Worm (Caenorhabditis elegans) whole organism, young adult: ENCODE data around the gene M106.7.

Experiments used
- C17E4.6 ChIP-seq: fragments of 200-800 bp; sonication (Bioruptor generic); IDR thresholded peaks from 2 replicates; pipeline ENCODE4 v1.3.6; 2022; ENCODE audit warnings: missing genetic modification reagents, missing genetic modification characterization, missing compliant biosample characterization
- F55B11.4 ChIP-seq: sonication (generic microtip); optimal IDR thresholded peaks from 2 replicates; lab custom pipeline; 2016; ENCODE audit warnings: missing compliant biosample characterization, missing genetic modification characterization, borderline replicate concordance; ENCODE audit not compliant: insufficient read depth
- Y67H2A.10 ChIP-seq: fragments of 200-800 bp; sonication (Bioruptor generic); conservative IDR thresholded peaks from 2 replicates; pipeline ENCODE4 v1.3.6; 2022; ENCODE audit warnings: missing genetic modification reagents, missing genetic modification characterization, missing compliant biosample characterization
- attf-5 ChIP-seq: fragments of 200-800 bp; sonication (Bioruptor generic); optimal IDR thresholded peaks from 2 replicates; lab custom pipeline; 2018; ENCODE audit warnings: mild to moderate bottlenecking, missing genetic modification characterization, missing compliant biosample characterization
- cebp-1 ChIP-seq, 2 experiments: fragments of 200-800 bp in 1 of 2; sonication (Bioruptor generic) in 1 of 2; sonication (generic microtip) in 1 of 2; IDR thresholded peaks in 1 of 2; optimal IDR thresholded peaks in 1 of 2; 2 replicates each; pipeline versions ENCODE4 v1.3.6 to Lab custom; 2017 to 2022; ENCODE audit warnings: missing compliant biosample characterization in 2 of 2, missing genetic modification characterization in 2 of 2, mild to moderate bottlenecking in 1 of 2, missing genetic modification reagents in 1 of 2, moderate library complexity in 1 of 2
- ceh-100 ChIP-seq: fragments of 200-800 bp; sonication (Bioruptor generic); IDR thresholded peaks from 2 replicates; pipeline ENCODE4 v1.3.6; 2022; ENCODE audit warnings: missing genetic modification reagents, missing genetic modification characterization, missing compliant biosample characterization
- ceh-58 ChIP-seq: fragments of 200-800 bp; sonication (Bioruptor generic); IDR thresholded peaks from 2 replicates; pipeline ENCODE4 v1.3.6; 2022; ENCODE audit warnings: missing genetic modification characterization, missing compliant biosample characterization
- dpff-1 ChIP-seq: sonication (generic microtip); optimal IDR thresholded peaks from 2 replicates; lab custom pipeline; 2017; ENCODE audit warnings: mild to moderate bottlenecking, missing genetic modification characterization, missing compliant biosample characterization
- dpl-1 ChIP-seq: fragments of 150-350 bp; optimal IDR thresholded peaks from 2 replicates; lab custom pipeline; 2014; ENCODE audit warnings: missing biosample characterization, missing genetic modification reagents, missing genetic modification characterization
- egl-18 ChIP-seq: fragments of 200-800 bp; sonication (Bioruptor generic); IDR thresholded peaks from 2 replicates; pipeline ENCODE4 v1.3.6; 2022; ENCODE audit warnings: missing genetic modification reagents, missing genetic modification characterization, missing compliant biosample characterization
- ekl-4 ChIP-seq: fragments of 200-800 bp; sonication (Bioruptor generic); IDR thresholded peaks from 2 replicates; pipeline ENCODE4 v1.3.6; 2022; ENCODE audit warnings: missing genetic modification reagents, missing genetic modification characterization, missing compliant biosample characterization
- ets-4 ChIP-seq: fragments of 200-800 bp; sonication (Bioruptor generic); optimal IDR thresholded peaks from 2 replicates; lab custom pipeline; 2018; ENCODE audit warnings: mild to moderate bottlenecking, missing genetic modification characterization, missing compliant biosample characterization
- fkh-3 ChIP-seq: sonication (generic microtip); optimal IDR thresholded peaks from 2 replicates; lab custom pipeline; 2016; ENCODE audit warnings: mild to moderate bottlenecking, missing genetic modification characterization, missing compliant biosample characterization
- hlh-12 ChIP-seq: sonication (generic microtip); optimal IDR thresholded peaks from 2 replicates; lab custom pipeline; 2016; ENCODE audit warnings: missing genetic modification characterization, missing compliant biosample characterization
- hmg-20 ChIP-seq: fragments of 200-800 bp; sonication (Bioruptor generic); IDR thresholded peaks from 2 replicates; pipeline ENCODE4 v1.3.6; 2022; ENCODE audit warnings: missing genetic modification reagents, missing genetic modification characterization, missing compliant biosample characterization
- hsf-1 ChIP-seq: fragments of 200-800 bp; sonication (Bioruptor generic); IDR thresholded peaks from 2 replicates; pipeline ENCODE4 v1.3.6; 2022; ENCODE audit warnings: missing genetic modification reagents, missing genetic modification characterization, missing compliant biosample characterization
- let-526 ChIP-seq: fragments of 200-800 bp; sonication (Bioruptor generic); IDR thresholded peaks from 2 replicates; pipeline ENCODE4 v1.3.6; 2022; ENCODE audit warnings: missing genetic modification reagents, missing genetic modification characterization, missing compliant biosample characterization
- let-607 ChIP-seq, 2 experiments: fragments of 200-800 bp in 1 of 2; sonication (Bioruptor generic) in 1 of 2; sonication (generic microtip) in 1 of 2; optimal IDR thresholded peaks; 2 replicates each; lab custom pipeline; 2016 to 2018; ENCODE audit warnings: mild to moderate bottlenecking in 2 of 2, missing compliant biosample characterization in 2 of 2, missing genetic modification characterization in 2 of 2, moderate library complexity in 2 of 2, missing genotype in 1 of 2
- lin-54 ChIP-seq: fragments of 200-800 bp; sonication (Bioruptor generic); optimal IDR thresholded peaks from 2 replicates; lab custom pipeline; 2018; ENCODE audit warnings: mild to moderate bottlenecking, missing genetic modification characterization, missing compliant biosample characterization
- lsl-1 ChIP-seq: fragments of 200-800 bp; sonication (Bioruptor generic); optimal IDR thresholded peaks from 2 replicates; lab custom pipeline; 2018; ENCODE audit warnings: mild to moderate bottlenecking, missing genetic modification characterization, moderate library complexity, missing compliant biosample characterization
- madf-6 ChIP-seq: fragments of 200-800 bp; sonication (Bioruptor generic); IDR thresholded peaks from 2 replicates; pipeline ENCODE4 v1.3.6; 2022; ENCODE audit warnings: missing genetic modification reagents, missing genetic modification characterization, missing compliant biosample characterization
- mes-4 ChIP-seq: sonication (generic microtip); optimal IDR thresholded peaks from 2 replicates; lab custom pipeline; 2016; ENCODE audit warnings: missing genotype, missing genetic modification characterization, missing compliant biosample characterization
- pha-4 ChIP-seq: fragments of 150-350 bp; sonication (generic microtip); optimal IDR thresholded peaks from 2 replicates; lab custom pipeline; 2014; ENCODE audit warnings: missing biosample characterization, missing genetic modification reagents, missing genetic modification characterization
- snpc-1.3 ChIP-seq: sonication (generic microtip); optimal IDR thresholded peaks from 2 replicates; lab custom pipeline; 2017; ENCODE audit warnings: missing genetic modification characterization, mild to moderate bottlenecking, missing compliant biosample characterization, antibody characterized with exemption, moderate library complexity, missing genotype, missing genetic modification reagents; ENCODE audit not compliant: insufficient read depth
- snpc-3.4 ChIP-seq: sonication (generic microtip); optimal IDR thresholded peaks from 2 replicates; lab custom pipeline; 2017; ENCODE audit warnings: missing genetic modification characterization, mild to moderate bottlenecking, missing compliant biosample characterization, antibody characterized with exemption, moderate library complexity, missing genotype, missing genetic modification reagents
- snpc-4 ChIP-seq, 5 experiments: fragments of 150-350 bp in 1 of 5; sonication (generic microtip) in 4 of 5; optimal IDR thresholded peaks; 2 replicates each; lab custom pipeline; 2014 to 2018; ENCODE audit warnings: missing genetic modification characterization in 5 of 5, missing biosample characterization in 3 of 5, antibody characterized with exemption in 2 of 5, mild to moderate bottlenecking in 2 of 5, missing compliant biosample characterization in 2 of 5, missing genotype in 2 of 5, moderate library complexity in 2 of 5, missing genetic modification reagents in 1 of 5
- unc-62 ChIP-seq: fragments of 150-350 bp; optimal IDR thresholded peaks from 2 replicates; lab custom pipeline; 2014; ENCODE audit warnings: missing biosample characterization, missing genetic modification reagents, missing genetic modification characterization
- zfh-2 ChIP-seq: fragments of 200-800 bp; sonication (Bioruptor generic); conservative IDR thresholded peaks from 2 replicates; pipeline ENCODE4 v1.3.6; 2022; ENCODE audit warnings: missing genetic modification reagents, missing genetic modification characterization, missing compliant biosample characterization
- ztf-22 ChIP-seq: fragments of 200-800 bp; sonication (Bioruptor generic); optimal IDR thresholded peaks from 2 replicates; lab custom pipeline; 2018; ENCODE audit warnings: mild to moderate bottlenecking, missing genetic modification characterization, moderate library complexity, missing compliant biosample characterization
- ztf-25 ChIP-seq: fragments of 200-800 bp; sonication (Bioruptor generic); IDR thresholded peaks from 2 replicates; pipeline ENCODE4 v1.3.6; 2022; ENCODE audit warnings: missing genetic modification reagents, missing genetic modification characterization, missing compliant biosample characterization

M106.7 gene

DNA sequence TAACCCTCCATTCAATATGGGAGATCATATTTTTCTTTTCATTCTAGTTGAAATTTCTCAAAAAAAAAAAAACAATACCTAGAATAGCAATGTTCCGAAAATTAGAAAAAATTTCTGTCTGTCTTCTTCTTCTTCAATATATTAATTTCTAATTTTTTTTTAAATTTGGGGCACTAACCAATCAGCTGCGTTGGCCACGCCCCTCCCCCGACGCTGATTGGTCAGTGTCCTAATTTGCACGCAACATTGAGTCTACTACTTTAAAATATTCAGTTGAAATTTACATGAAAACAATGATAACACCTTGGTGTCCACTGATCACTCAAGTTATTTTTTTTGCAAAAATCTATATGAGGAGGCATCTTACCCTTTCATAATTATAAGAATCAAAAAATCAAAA is 39.0 kb upstream of the M106.7 start:
- TF ChIP-seq let-526 (GFP tag; lab: Robert Waterston, UW) (no peak), dpff-1 (tag; lab: Kevin White, UChicago) (no peak), ets-4 (GFP tag; lab: Kevin White, UChicago) (no peak), ekl-4 (GFP tag; lab: Robert Waterston, UW) (no peak), egl-18 (no peak), Y67H2A.10 (GFP tag; lab: Robert Waterston, UW) (no peak), snpc-1.3 (tag; lab: Kevin White, UChicago) (no peak), F55B11.4 (tag; lab: Kevin White, UChicago) (no peak)

DNA sequence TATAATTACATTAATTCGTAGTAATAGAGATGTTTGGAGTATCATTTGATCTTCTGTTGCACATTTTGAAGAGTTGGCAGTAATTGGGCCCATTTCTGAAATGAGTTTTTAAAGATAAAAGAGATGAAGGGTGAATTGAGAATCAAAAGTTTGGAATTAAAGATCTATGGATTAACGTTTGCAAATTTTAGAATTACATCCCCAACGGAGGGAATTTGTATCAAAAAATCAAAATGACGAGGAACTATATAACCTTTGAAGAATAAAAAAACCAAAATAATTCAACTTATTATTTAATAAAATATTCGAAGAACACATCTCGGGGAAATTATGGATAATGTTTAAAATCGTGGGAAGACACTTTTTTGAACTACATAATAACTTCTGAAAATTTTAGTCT is 38.0 kb upstream of the M106.7 start, which contains the start of gene sra-10:
sra-10 (minus strand) TSS at position 101 of the 400 bp plus-strand sequence.
- TF ChIP-seq hsf-1 (GFP tag; lab: Robert Waterston, UW) (no peak), fkh-3 (tag; lab: Kevin White, UChicago) (no peak)

DNA sequence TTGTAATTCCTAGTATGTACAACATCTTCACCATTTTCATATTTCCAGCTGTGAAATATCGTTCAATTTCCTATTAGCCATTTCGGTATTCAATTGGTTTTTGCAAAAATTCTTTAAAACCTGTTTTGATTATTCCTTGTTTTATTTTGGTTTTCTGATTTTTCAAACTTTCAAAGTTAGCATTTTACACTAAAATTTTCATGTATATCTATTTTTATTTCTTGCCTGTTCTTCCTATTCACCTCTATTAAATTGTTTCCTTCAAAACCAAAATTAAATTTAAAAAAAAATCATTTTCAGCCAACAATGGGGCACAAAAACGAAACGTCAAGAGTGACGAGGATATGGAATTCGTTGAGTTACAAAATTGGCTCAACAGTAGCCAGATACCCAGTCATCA is 32.0 kb upstream of the M106.7 start, which contains the start of gene ptr-8:
ptr-8 (plus strand) TSS at position 301 of the 400 bp plus-strand sequence.
- TF ChIP-seq ets-4 (GFP tag; lab: Kevin White, UChicago) (no peak), snpc-4 (GFP tag; optimal IDR thresholded peaks at IDR 0.05; lab: Kevin White, UChicago) (no peak), snpc-4 (tag; optimal IDR thresholded peaks at IDR 0.05; lab: Kevin White, UChicago) (no peak), pha-4 (no peak), ceh-58 (GFP tag; lab: Robert Waterston, UW) (no peak), snpc-3.4 (tag; lab: Kevin White, UChicago) (no peak), ztf-25 (GFP tag; lab: Robert Waterston, UW) (no peak)

DNA sequence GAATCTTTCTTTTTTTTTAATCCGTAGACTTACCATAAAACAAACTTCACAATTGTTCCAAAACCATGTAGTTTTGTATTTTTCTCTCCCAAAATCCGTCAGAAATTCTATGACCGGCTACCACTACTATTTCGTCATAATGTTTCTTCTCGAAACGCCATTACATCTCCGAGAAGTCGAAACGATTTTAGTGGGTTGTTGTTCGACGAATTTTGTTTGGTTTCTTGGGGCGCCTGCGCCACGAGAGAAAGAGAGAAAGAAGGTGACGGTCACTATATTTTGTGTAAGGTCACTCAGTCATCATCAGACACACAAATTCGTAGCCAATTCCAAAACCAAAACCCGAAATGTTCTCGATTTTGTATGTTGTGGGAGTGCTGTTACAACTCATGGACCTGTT is 30.1 kb upstream of the M106.7 start:
- TF ChIP-seq lin-54 (GFP tag; lab: Kevin White, UChicago) (no peak), cebp-1 (GFP tag; IDR thresholded peaks at IDR 0.05; lab: Robert Waterston, UW) (0 out of 2 replicates have a peak, but pooled peaks have one; percentile 20), cebp-1 (tag; optimal IDR thresholded peaks at IDR 0.05; lab: Kevin White, UChicago) (peak; percentile 70)

DNA sequence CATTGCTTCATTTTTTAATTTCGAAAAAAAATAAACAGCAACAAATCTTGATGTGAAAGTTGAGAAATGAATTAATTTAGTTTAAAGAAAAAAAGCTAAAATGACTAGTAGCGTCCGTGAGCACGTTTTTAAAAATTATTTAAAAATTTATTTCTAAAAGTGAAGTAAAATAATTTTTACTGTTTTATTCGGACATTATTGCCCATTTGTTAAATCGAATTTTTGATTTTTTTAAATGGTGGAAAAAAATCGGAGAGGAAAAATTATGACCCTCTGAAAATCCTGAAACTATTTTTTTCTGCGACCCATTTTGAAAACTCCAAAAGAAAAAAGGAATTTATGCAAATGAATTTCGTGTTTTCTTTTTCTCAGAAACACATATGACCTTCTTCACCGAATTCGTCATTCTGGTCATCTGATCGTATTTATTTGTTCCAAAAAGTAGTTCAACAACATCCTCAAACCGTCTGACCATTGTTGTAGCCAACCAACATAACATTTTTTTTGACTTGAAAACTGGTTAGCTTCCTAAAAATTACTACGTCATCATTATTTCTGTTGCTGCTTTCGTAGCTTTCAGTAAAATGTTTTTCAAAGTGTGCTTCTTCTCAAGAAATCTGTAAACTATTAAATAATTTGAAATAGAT is 29.0 kb upstream of the M106.7 start, which contains the start of gene F44F4.3:
F44F4.3 (minus strand) TSS at position 51 of the 647 bp plus-strand sequence.
- no peak for TF ChIP-seq mes-4 (tag; lab: Kevin White, UChicago)
- TF ChIP-seq ztf-22: no peak
- no peak for TF ChIP-seq unc-62 (GFP tag; lab: Kevin White, UChicago)
- no peak for TF ChIP-seq C17E4.6 (GFP tag; lab: Robert Waterston, UW)
- TF ChIP-seq attf-5 (GFP tag; lab: Kevin White, UChicago): no peak
- no peak for TF ChIP-seq ceh-58 (GFP tag; lab: Robert Waterston, UW)
- TF ChIP-seq let-607 (tag; optimal IDR thresholded peaks at IDR 0.05; lab: Kevin White, UChicago): no peak
- no peak for TF ChIP-seq dpl-1 (GFP tag; lab: Kevin White, UChicago)

DNA sequence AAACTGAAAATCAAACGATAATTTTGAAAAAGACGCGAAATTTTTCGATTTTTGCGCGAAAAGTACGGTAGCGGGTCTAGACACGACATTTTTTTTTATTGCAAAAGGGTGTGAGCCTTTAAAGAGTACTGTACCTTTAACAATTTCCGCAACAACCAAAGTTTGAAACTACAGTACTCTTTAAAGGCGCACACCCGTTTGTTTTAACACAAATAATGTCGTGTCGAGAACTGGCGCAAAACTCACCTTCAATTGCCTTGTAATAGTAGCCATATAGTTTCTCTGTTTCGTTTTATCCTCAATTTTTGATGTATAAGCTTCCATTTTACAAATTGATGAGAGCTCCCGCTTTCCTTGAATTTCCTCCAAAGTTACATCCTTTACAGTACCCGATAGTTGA is 28.3 kb upstream of the M106.7 start:
- TF ChIP-seq ceh-100 (GFP tag; lab: Robert Waterston, UW) (no peak), snpc-1.3 (tag; lab: Kevin White, UChicago) (no peak), lsl-1 (GFP tag; lab: Kevin White, UChicago) (peak; percentile 41), madf-6 (GFP tag; lab: Robert Waterston, UW) (0 out of 2 replicates have a peak, but pooled peaks have one; percentile 12), zfh-2 (GFP tag; lab: Robert Waterston, UW) (no peak), hlh-12 (tag; lab: Kevin White, UChicago) (no peak), dpl-1 (GFP tag; lab: Kevin White, UChicago) (no peak), snpc-3.4 (tag; lab: Kevin White, UChicago) (no peak), hmg-20 (GFP tag; lab: Robert Waterston, UW) (no peak)
